Worm (Caenorhabditis elegans) whole organism, late embryonic: Measurements from ENCODE around the gene T21B6.3.

Experiments
- C38D4.7 ChIP-seq: fragments of 200-800 bp; sonication (Bioruptor generic); optimal IDR thresholded peaks from 2 replicates; lab custom pipeline; 2018; ENCODE audit warnings: mild to moderate bottlenecking, missing genetic modification characterization, moderate library complexity, missing compliant biosample characterization
- K09A11.1 ChIP-seq: sonication (generic microtip); optimal IDR thresholded peaks from 2 replicates; lab custom pipeline; 2017; ENCODE audit warnings: antibody characterized with exemption, mild to moderate bottlenecking, missing genetic modification characterization, missing compliant biosample characterization; ENCODE audit not compliant: insufficient read depth
- T23F11.4 ChIP-seq: fragments of 200-800 bp; sonication (Bioruptor generic); optimal IDR thresholded peaks from 2 replicates; lab custom pipeline; 2018; ENCODE audit warnings: mild to moderate bottlenecking, missing genetic modification characterization, missing compliant biosample characterization
- Y22D7AL.16 ChIP-seq: sonication (generic microtip); optimal IDR thresholded peaks from 2 replicates; lab custom pipeline; 2016; ENCODE audit warnings: missing genetic modification characterization, missing compliant biosample characterization
- ahr-1 ChIP-seq: sonication (generic microtip); optimal IDR thresholded peaks from 2 replicates; lab custom pipeline; 2016; ENCODE audit warnings: missing genetic modification characterization, missing compliant biosample characterization
- ama-1 ChIP-seq: fragments of 150-350 bp; optimal IDR thresholded peaks from 2 replicates; lab custom pipeline; 2014
- ceh-19 ChIP-seq: fragments of 200-800 bp; sonication (Bioruptor generic); optimal IDR thresholded peaks from 2 replicates; lab custom pipeline; 2018; ENCODE audit warnings: mild to moderate bottlenecking, missing genetic modification characterization, missing compliant biosample characterization
- ceh-2 ChIP-seq: sonication (generic microtip); optimal IDR thresholded peaks from 2 replicates; lab custom pipeline; 2016; ENCODE audit warnings: missing genotype, missing genetic modification characterization, missing compliant biosample characterization
- ceh-22 ChIP-seq: sonication (generic microtip); optimal IDR thresholded peaks from 2 replicates; lab custom pipeline; 2017; ENCODE audit warnings: missing biosample characterization, missing genetic modification characterization
- ceh-30 ChIP-seq: fragments of 150-350 bp; optimal IDR thresholded peaks from 2 replicates; lab custom pipeline; 2014; ENCODE audit warnings: missing biosample characterization, missing genetic modification characterization
- ceh-34 ChIP-seq: sonication (generic microtip); optimal IDR thresholded peaks from 2 replicates; lab custom pipeline; 2016; ENCODE audit warnings: mild to moderate bottlenecking, missing genetic modification characterization, missing compliant biosample characterization
- elt-2 ChIP-seq: sonication (generic microtip); optimal IDR thresholded peaks from 2 replicates; lab custom pipeline; 2016; ENCODE audit warnings: missing genetic modification reagents, missing genetic modification characterization, missing compliant biosample characterization
- elt-4 ChIP-seq: sonication (generic microtip); optimal IDR thresholded peaks from 2 replicates; lab custom pipeline; 2016; ENCODE audit warnings: missing genetic modification characterization, missing compliant biosample characterization
- ets-4 ChIP-seq: sonication (generic microtip); optimal IDR thresholded peaks from 2 replicates; lab custom pipeline; 2016; ENCODE audit warnings: missing genetic modification characterization, missing compliant biosample characterization
- gmeb-2 ChIP-seq: sonication (generic microtip); optimal IDR thresholded peaks from 2 replicates; lab custom pipeline; 2016; ENCODE audit warnings: missing genetic modification characterization, inconsistent platforms, missing compliant biosample characterization
- hlh-15 ChIP-seq: sonication (generic microtip); optimal IDR thresholded peaks from 2 replicates; lab custom pipeline; 2016; ENCODE audit warnings: missing genetic modification characterization, missing compliant biosample characterization
- hlh-30 ChIP-seq: sonication (generic microtip); optimal IDR thresholded peaks from 2 replicates; lab custom pipeline; 2017; ENCODE audit warnings: antibody characterized with exemption, missing genetic modification characterization, missing compliant biosample characterization; ENCODE audit not compliant: insufficient read depth
- hlh-8 ChIP-seq: sonication (generic microtip); optimal IDR thresholded peaks from 2 replicates; lab custom pipeline; 2016; ENCODE audit warnings: missing genotype, missing genetic modification characterization, missing compliant biosample characterization
- lim-6 ChIP-seq: sonication (generic microtip); optimal IDR thresholded peaks from 2 replicates; lab custom pipeline; 2016; ENCODE audit warnings: missing genetic modification characterization, missing compliant biosample characterization
- lin-11 ChIP-seq: fragments of 200-800 bp; sonication (Bioruptor generic); optimal IDR thresholded peaks from 2 replicates; lab custom pipeline; 2018; ENCODE audit warnings: mild to moderate bottlenecking, missing genetic modification characterization, missing compliant biosample characterization
- mec-3 ChIP-seq: sonication (generic microtip); optimal IDR thresholded peaks from 2 replicates; lab custom pipeline; 2016; ENCODE audit warnings: borderline replicate concordance, missing genetic modification characterization, missing compliant biosample characterization
- nhr-11 ChIP-seq: fragments of 150-350 bp; optimal IDR thresholded peaks from 2 replicates; lab custom pipeline; 2014; ENCODE audit warnings: missing biosample characterization, missing genetic modification characterization
- nhr-232 ChIP-seq: sonication (generic microtip); optimal IDR thresholded peaks from 2 replicates; lab custom pipeline; 2016; ENCODE audit warnings: missing genetic modification characterization, missing compliant biosample characterization
- npax-4 ChIP-seq: sonication (generic microtip); optimal IDR thresholded peaks from 2 replicates; lab custom pipeline; 2016; ENCODE audit warnings: missing genetic modification characterization, missing compliant biosample characterization
- odd-2 ChIP-seq: sonication (generic microtip); optimal IDR thresholded peaks from 2 replicates; lab custom pipeline; 2017; ENCODE audit warnings: antibody characterized with exemption, mild to moderate bottlenecking, missing genetic modification characterization, missing compliant biosample characterization
- pag-3 ChIP-seq: sonication (generic microtip); optimal IDR thresholded peaks from 2 replicates; lab custom pipeline; 2016; ENCODE audit warnings: missing compliant biosample characterization, missing genetic modification characterization, borderline replicate concordance
- pat-9 ChIP-seq: fragments of 200-800 bp; sonication (Bioruptor generic); optimal IDR thresholded peaks from 2 replicates; lab custom pipeline; 2018; ENCODE audit warnings: mild to moderate bottlenecking, missing genetic modification characterization, moderate library complexity, missing compliant biosample characterization
- pha-2 ChIP-seq: sonication (generic microtip); optimal IDR thresholded peaks from 2 replicates; lab custom pipeline; 2017; ENCODE audit warnings: mild to moderate bottlenecking, missing genetic modification characterization, missing compliant biosample characterization
- pha-4 ChIP-seq: fragments of 150-350 bp; optimal IDR thresholded peaks from 2 replicates; lab custom pipeline; 2018; ENCODE audit warnings: missing biosample characterization, missing genetic modification reagents, missing genetic modification characterization
- ref-2 ChIP-seq: sonication (generic microtip); optimal IDR thresholded peaks from 2 replicates; lab custom pipeline; 2016; ENCODE audit warnings: missing genetic modification characterization, missing compliant biosample characterization
- rnt-1 ChIP-seq: sonication (generic microtip); optimal IDR thresholded peaks from 2 replicates; lab custom pipeline; 2016; ENCODE audit warnings: missing genetic modification characterization, missing compliant biosample characterization
- sox-2 ChIP-seq: fragments of 200-800 bp; sonication (Bioruptor generic); IDR thresholded peaks from 2 replicates; pipeline ENCODE4 v1.3.6; 2022; ENCODE audit warnings: missing genetic modification reagents, missing genetic modification characterization, missing compliant biosample characterization
- sox-4 ChIP-seq: sonication (generic microtip); optimal IDR thresholded peaks from 2 replicates; lab custom pipeline; 2017; ENCODE audit warnings: mild to moderate bottlenecking, missing genetic modification characterization, inconsistent platforms, missing compliant biosample characterization
- syd-9 ChIP-seq: sonication (generic microtip); optimal IDR thresholded peaks from 2 replicates; lab custom pipeline; 2016; ENCODE audit warnings: mild to moderate bottlenecking, missing genetic modification characterization, moderate library complexity, missing compliant biosample characterization
- tbx-7 ChIP-seq: sonication (generic microtip); optimal IDR thresholded peaks from 2 replicates; lab custom pipeline; 2016; ENCODE audit warnings: missing genotype, missing genetic modification characterization, missing compliant biosample characterization
- unc-55 ChIP-seq: sonication (generic microtip); optimal IDR thresholded peaks from 2 replicates; lab custom pipeline; 2017; ENCODE audit warnings: missing biosample characterization, missing genetic modification reagents, missing genetic modification characterization

Gene T21B6.3

ce11 chrX:10900079-10900724 is 48.5 kb downstream of the T21B6.3 start, which contains the start of gene suca-1 (continued):
- TF ChIP-seq nhr-232 (tag; lab: Kevin White, UChicago) = no peak
- peak; percentile 14 for TF ChIP-seq C38D4.7 (GFP tag; lab: Kevin White, UChicago)
- TF ChIP-seq odd-2 (tag; lab: Kevin White, UChicago) = no peak
- no peak for TF ChIP-seq nhr-11 (tag; lab: Kevin White, UChicago)
- peak; percentile 33 for TF ChIP-seq ceh-2 (tag; lab: Kevin White, UChicago)
- no peak for TF ChIP-seq ets-4 (tag; lab: Kevin White, UChicago)
- no peak for TF ChIP-seq hlh-8 (tag; lab: Kevin White, UChicago)
- no peak for TF ChIP-seq sox-4 (tag; lab: Kevin White, UChicago)
- peak; percentile 2 for TF ChIP-seq hlh-30 (tag; lab: Kevin White, UChicago)
- TF ChIP-seq pha-2 (tag; lab: Kevin White, UChicago) = no peak
- TF ChIP-seq elt-2 (tag; lab: Kevin White, UChicago) = peak; percentile 41
- TF ChIP-seq lin-11 (tag; lab: Kevin White, UChicago) = no peak
- no peak for TF ChIP-seq unc-55 (GFP tag; lab: Kevin White, UChicago)
- TF ChIP-seq lim-6 (tag; lab: Kevin White, UChicago) = no peak
- TF ChIP-seq ceh-19 (GFP tag; lab: Kevin White, UChicago) = peak; percentile 1
- no peak for TF ChIP-seq ceh-22 (tag; lab: Kevin White, UChicago)
- TF ChIP-seq tbx-7 (tag; lab: Kevin White, UChicago) = no peak
- TF ChIP-seq syd-9 (tag; lab: Kevin White, UChicago) = no peak
- no peak for TF ChIP-seq T23F11.4 (GFP tag; lab: Kevin White, UChicago)
- TF ChIP-seq ahr-1 (tag; lab: Kevin White, UChicago) = no peak
- no peak for TF ChIP-seq pag-3
- TF ChIP-seq elt-4 (tag; lab: Kevin White, UChicago) = no peak
- TF ChIP-seq sox-2 (GFP tag; lab: Robert Waterston, UW) = no peak
- no peak for TF ChIP-seq mec-3 (tag; lab: Kevin White, UChicago)
- no peak for TF ChIP-seq Y22D7AL.16
- TF ChIP-seq ceh-30 = peak; percentile 58
- no peak for TF ChIP-seq K09A11.1
- TF ChIP-seq pat-9 (tag; lab: Kevin White, UChicago) = no peak
- peak; percentile 51 for TF ChIP-seq ceh-34 (tag; lab: Kevin White, UChicago)
- TF ChIP-seq gmeb-2 (tag; lab: Kevin White, UChicago) = peak; percentile 14
- no peak for TF ChIP-seq rnt-1 (tag; lab: Kevin White, UChicago)
- no peak for TF ChIP-seq ama-1 (lab: Kevin White, UChicago)
- TF ChIP-seq ref-2 (tag; lab: Kevin White, UChicago) = no peak
- TF ChIP-seq hlh-15 (tag; lab: Kevin White, UChicago) = no peak

- TF ChIP-seq pag-3 (no peak), unc-55 (GFP tag; lab: Kevin White, UChicago) (no peak), ceh-22 (tag; lab: Kevin White, UChicago) (no peak), pha-2 (tag; lab: Kevin White, UChicago) (no peak), npax-4 (tag; lab: Kevin White, UChicago) (no peak), pha-4 (no peak)
Observed at ce11 chrX:10896498-10896897, 52.3 kb downstream of the T21B6.3 start, which contains the start of gene haly-1. Gene haly-1, minus strand, starts transcription at chrX:10896598.
